Fruit fly (Drosophila melanogaster) whole organism, embryonic: ENCODE results near the gene CG7484.
A peak's percentile ranks its signal among the peaks of the same experiment; 100 is the strongest.

Experiments used
- Ada2b ChIP-seq: fragments of 200-800 bp; sonication (Bioruptor generic); IDR thresholded peaks from 2 replicates; pipeline ENCODE4 v1.3.6; 2022; ENCODE audit warnings: missing biosample characterization, missing genetic modification characterization
- B-H2 ChIP-seq: fragments of 200-800 bp; sonication (Bioruptor generic); optimal IDR thresholded peaks from 2 replicates; lab custom pipeline; 2018; ENCODE audit warnings: missing biosample characterization, mild to moderate bottlenecking, missing genetic modification characterization
- CG12299 ChIP-seq: fragments of 200-800 bp; sonication (Bioruptor generic); optimal IDR thresholded peaks from 2 replicates; lab custom pipeline; 2018; ENCODE audit warnings: missing biosample characterization, mild to moderate bottlenecking, missing genetic modification characterization
- CG30020 ChIP-seq: fragments of 200-800 bp; optimal IDR thresholded peaks from 2 replicates; lab custom pipeline; 2019; ENCODE audit warnings: missing biosample characterization, mild to moderate bottlenecking, missing genetic modification characterization, moderate library complexity
- CG31365 ChIP-seq: fragments of 200-800 bp; sonication (Bioruptor generic); optimal IDR thresholded peaks from 2 replicates; lab custom pipeline; 2018; ENCODE audit warnings: missing biosample characterization, mild to moderate bottlenecking, missing genetic modification characterization
- Eip74EF ChIP-seq, 2 experiments: fragments of 200-800 bp in 1 of 2; fragments of >200 bp in 1 of 2; sonication (Bioruptor generic) in 1 of 2; optimal IDR thresholded peaks; 2 replicates each; lab custom pipeline; 2017 to 2019; ENCODE audit warnings: missing biosample characterization in 2 of 2, missing genetic modification characterization in 2 of 2, mild to moderate bottlenecking in 1 of 2, moderate library complexity in 1 of 2
- Hmr ChIP-seq: fragments of 200-800 bp; sonication (Bioruptor generic); optimal IDR thresholded peaks from 3 replicates; lab custom pipeline; 2017; ENCODE audit warnings: mild to moderate bottlenecking, missing biosample characterization, missing genetic modification reagents, missing genetic modification characterization
- cwo ChIP-seq: fragments of 200-800 bp; sonication (Bioruptor generic); optimal IDR thresholded peaks from 3 replicates; lab custom pipeline; 2017; ENCODE audit warnings: missing biosample characterization, missing genetic modification characterization, mild to moderate bottlenecking, moderate library complexity, missing genetic modification reagents
- gsb ChIP-seq: fragments of 200-800 bp; sonication (Bioruptor generic); IDR thresholded peaks from 2 replicates; pipeline ENCODE4 v1.3.6; 2022; ENCODE audit warnings: missing biosample characterization, missing genetic modification characterization
- tll ChIP-seq, 2 experiments: fragments of 200-800 bp in 1 of 2; fragments of >200 bp in 1 of 2; sonication (Bioruptor generic) in 1 of 2; optimal IDR thresholded peaks; 2 replicates each; lab custom pipeline; 2017 to 2019; ENCODE audit warnings: missing biosample characterization in 2 of 2, missing genetic modification characterization in 2 of 2, mild to moderate bottlenecking in 1 of 2, moderate library complexity in 1 of 2
- tna ChIP-seq: fragments of 200-800 bp; sonication (Bioruptor generic); IDR thresholded peaks from 2 replicates; pipeline ENCODE4 v1.3.6; 2022; ENCODE audit warnings: missing biosample characterization, missing genetic modification characterization; ENCODE audit not compliant: partially characterized antibody

- TF ChIP-seq CG31365 (tag; lab: Kevin White, UChicago) (no peak), Hmr (GFP tag; lab: Kevin White, UChicago) (no peak), tna (0 out of 2 replicates have a peak, but pooled peaks have one; percentile 12), CG30020 (no peak), gsb (GFP tag; lab: Robert Waterston, UW) (no peak), Ada2b (GFP tag; lab: Robert Waterston, UW) (no peak), Eip74EF (GFP tag; optimal IDR thresholded peaks at IDR 0.05; lab: Kevin White, UChicago) (peak in 1 of 2 experiments; percentile 65), tll (GFP tag; optimal IDR thresholded peaks at IDR 0.05; lab: Kevin White, UChicago) (no peak), cwo (GFP tag; lab: Kevin White, UChicago) (peak; percentile 96), B-H2 (no peak), CG12299 (tag; lab: Kevin White, UChicago) (no peak)
Measured at dm6 chr3L:17611864-17612505, 42.4 kb upstream of the CG7484 start.
